Worm (Caenorhabditis elegans) whole organism, L2 larva: ENCODE results near the gene F43C11.12.

ENCODE experiments used
- C34F6.9 ChIP-seq: fragments of 150-350 bp; optimal IDR thresholded peaks from 2 replicates; lab custom pipeline; 2014; ENCODE audit warnings: missing biosample characterization, missing genetic modification characterization
- F13H6.1 ChIP-seq: sonication (generic microtip); optimal IDR thresholded peaks from 2 replicates; lab custom pipeline; 2016; ENCODE audit warnings: missing genetic modification characterization, missing compliant biosample characterization
- R02D3.7 ChIP-seq: fragments of 150-350 bp; optimal IDR thresholded peaks from 2 replicates; lab custom pipeline; 2014; ENCODE audit warnings: missing biosample characterization, missing genetic modification characterization
- Y55F3AM.14 ChIP-seq: fragments of 200-800 bp; sonication (Bioruptor generic); optimal IDR thresholded peaks from 2 replicates; lab custom pipeline; 2018; ENCODE audit warnings: mild to moderate bottlenecking, missing genetic modification characterization, missing compliant biosample characterization
- ZK546.5 ChIP-seq: sonication (generic microtip); optimal IDR thresholded peaks from 2 replicates; lab custom pipeline; 2017; ENCODE audit warnings: missing biosample characterization, missing genetic modification characterization
- alr-1 ChIP-seq: fragments of 150-350 bp; optimal IDR thresholded peaks from 2 replicates; lab custom pipeline; 2014; ENCODE audit warnings: missing biosample characterization, missing genetic modification characterization
- aly-2 ChIP-seq: fragments of 150-350 bp; optimal IDR thresholded peaks from 2 replicates; lab custom pipeline; 2014; ENCODE audit warnings: missing biosample characterization, missing genetic modification characterization
- ama-1 ChIP-seq: fragments of 150-350 bp; optimal IDR thresholded peaks from 2 replicates; lab custom pipeline; 2018; ENCODE audit warnings: inconsistent platforms
- blmp-1 ChIP-seq: sonication (generic microtip); optimal IDR thresholded peaks from 2 replicates; lab custom pipeline; 2017; ENCODE audit warnings: missing genetic modification characterization, mild to moderate bottlenecking, missing compliant biosample characterization, antibody characterized with exemption, moderate library complexity; ENCODE audit not compliant: insufficient read depth
- ceh-16 ChIP-seq: fragments of 150-350 bp; optimal IDR thresholded peaks from 2 replicates; lab custom pipeline; 2014; ENCODE audit warnings: missing biosample characterization, missing genetic modification characterization
- ceh-82 ChIP-seq: fragments of 150-350 bp; optimal IDR thresholded peaks from 2 replicates; lab custom pipeline; 2014; ENCODE audit warnings: missing biosample characterization, missing genetic modification characterization
- crh-2 ChIP-seq: sonication (generic microtip); optimal IDR thresholded peaks from 2 replicates; lab custom pipeline; 2017; ENCODE audit warnings: missing biosample characterization, missing genetic modification characterization
- dmd-4 ChIP-seq: sonication (generic microtip); optimal IDR thresholded peaks from 2 replicates; lab custom pipeline; 2017; ENCODE audit warnings: missing biosample characterization, missing genetic modification characterization
- egl-27 ChIP-seq: sonication (generic microtip); optimal IDR thresholded peaks from 3 replicates; lab custom pipeline; 2017; ENCODE audit warnings: missing biosample characterization, missing genetic modification reagents, missing genetic modification characterization
- elt-1 ChIP-seq: fragments of 150-350 bp; optimal IDR thresholded peaks from 2 replicates; lab custom pipeline; 2014; ENCODE audit warnings: missing biosample characterization, missing genetic modification characterization
- fos-1 ChIP-seq: fragments of 150-350 bp; optimal IDR thresholded peaks from 2 replicates; lab custom pipeline; 2014; ENCODE audit warnings: missing biosample characterization, missing genetic modification characterization
- lin-11 ChIP-seq: fragments of 150-350 bp; sonication (generic microtip); optimal IDR thresholded peaks from 2 replicates; lab custom pipeline; 2014; ENCODE audit warnings: missing biosample characterization, missing genetic modification characterization, inconsistent platforms, mixed read lengths
- lin-13 ChIP-seq: fragments of 150-350 bp; optimal IDR thresholded peaks from 2 replicates; lab custom pipeline; 2014; ENCODE audit warnings: missing biosample characterization, missing genetic modification reagents, missing genetic modification characterization
- lsy-2 ChIP-seq, 2 experiments: fragments of 150-350 bp in 1 of 2; sonication (generic microtip) in 1 of 2; optimal IDR thresholded peaks; 2 replicates each; lab custom pipeline; 2014 to 2017; ENCODE audit warnings: missing biosample characterization in 2 of 2, missing genetic modification characterization in 2 of 2
- mab-5 ChIP-seq: fragments of 150-350 bp; optimal IDR thresholded peaks from 2 replicates; lab custom pipeline; 2014; ENCODE audit warnings: missing biosample characterization, missing genetic modification characterization
- nhr-10 ChIP-seq: sonication (generic microtip); optimal IDR thresholded peaks from 2 replicates; lab custom pipeline; 2017; ENCODE audit warnings: missing biosample characterization, missing genetic modification characterization
- nhr-11 ChIP-seq: fragments of 150-350 bp; optimal IDR thresholded peaks from 2 replicates; lab custom pipeline; 2014; ENCODE audit warnings: missing biosample characterization, missing genetic modification characterization
- nhr-129 ChIP-seq: fragments of 150-350 bp; optimal IDR thresholded peaks from 2 replicates; lab custom pipeline; 2014; ENCODE audit warnings: missing biosample characterization, missing genetic modification characterization
- nhr-21 ChIP-seq: fragments of 150-350 bp; optimal IDR thresholded peaks from 2 replicates; lab custom pipeline; 2014; ENCODE audit warnings: missing biosample characterization, missing genetic modification characterization
- nhr-23 ChIP-seq: fragments of 150-350 bp; optimal IDR thresholded peaks from 2 replicates; lab custom pipeline; 2014; ENCODE audit warnings: missing biosample characterization, missing genetic modification reagents, missing genetic modification characterization
- nhr-237 ChIP-seq: fragments of 150-350 bp; optimal IDR thresholded peaks from 2 replicates; lab custom pipeline; 2014; ENCODE audit warnings: missing biosample characterization, missing genetic modification characterization
- nhr-6 ChIP-seq: fragments of 150-350 bp; optimal IDR thresholded peaks from 2 replicates; lab custom pipeline; 2014; ENCODE audit warnings: missing biosample characterization, missing genetic modification characterization
- nhr-77 ChIP-seq: fragments of 150-350 bp; optimal IDR thresholded peaks from 2 replicates; lab custom pipeline; 2014; ENCODE audit warnings: missing biosample characterization, missing genetic modification characterization
- peb-1 ChIP-seq: fragments of 150-350 bp; optimal IDR thresholded peaks from 2 replicates; lab custom pipeline; 2014; ENCODE audit warnings: missing biosample characterization, missing genetic modification characterization
- sem-4 ChIP-seq: fragments of 150-350 bp; optimal IDR thresholded peaks from 2 replicates; lab custom pipeline; 2014; ENCODE audit warnings: missing biosample characterization, missing genetic modification reagents, missing genetic modification characterization
- skn-1 ChIP-seq: sonication (generic microtip); optimal IDR thresholded peaks from 2 replicates; lab custom pipeline; 2017; ENCODE audit warnings: missing biosample characterization, missing genetic modification characterization
- sma-3 ChIP-seq: sonication (generic microtip); optimal IDR thresholded peaks from 2 replicates; lab custom pipeline; 2016; ENCODE audit warnings: missing genetic modification reagents, missing genetic modification characterization, missing compliant biosample characterization
- sma-9 ChIP-seq, 2 experiments: fragments of 150-350 bp in 1 of 2; sonication (generic microtip) in 1 of 2; optimal IDR thresholded peaks; 2 replicates each; lab custom pipeline; 2014 to 2016; ENCODE audit warnings: missing genetic modification characterization in 2 of 2, mild to moderate bottlenecking in 1 of 2, missing biosample characterization in 1 of 2, missing compliant biosample characterization in 1 of 2, missing genetic modification reagents in 1 of 2, moderate library complexity in 1 of 2
- snpc-4 ChIP-seq: fragments of 150-350 bp; optimal IDR thresholded peaks from 2 replicates; lab custom pipeline; 2014; ENCODE audit warnings: missing biosample characterization, missing genetic modification characterization
- unc-39 ChIP-seq: fragments of 150-350 bp; optimal IDR thresholded peaks from 2 replicates; lab custom pipeline; 2014; ENCODE audit warnings: missing biosample characterization, missing genetic modification characterization
- unc-62 ChIP-seq: fragments of 150-350 bp; optimal IDR thresholded peaks from 2 replicates; lab custom pipeline; 2014; ENCODE audit warnings: missing biosample characterization, missing genetic modification reagents, missing genetic modification characterization
- ztf-1 ChIP-seq: fragments of 200-800 bp; sonication (Bioruptor generic); conservative IDR thresholded peaks from 2 replicates; pipeline ENCODE4 v1.3.6; 2022; ENCODE audit warnings: missing genetic modification characterization, missing compliant biosample characterization
- ztf-4 ChIP-seq: fragments of 150-350 bp; optimal IDR thresholded peaks from 2 replicates; lab custom pipeline; 2014; ENCODE audit warnings: missing biosample characterization, missing genetic modification characterization

The F43C11.12 gene

ce11 chrII:2363673-2364072 lies 2.9 kb downstream of the F43C11.12 start, which contains the start of gene F43C11.11:
Gene F43C11.11 (minus strand): TSS chrII:2363773.
- TF ChIP-seq nhr-6 (tag; lab: Kevin White, UChicago) (no peak), peb-1 (tag; lab: Kevin White, UChicago) (no peak), snpc-4 (tag; lab: Kevin White, UChicago) (no peak), fos-1 (tag; lab: Kevin White, UChicago) (no peak), skn-1 (no peak), C34F6.9 (tag; lab: Kevin White, UChicago) (no peak), egl-27 (no peak), nhr-21 (tag; lab: Kevin White, UChicago) (no peak), nhr-129 (tag; lab: Kevin White, UChicago) (no peak), nhr-10 (no peak), ZK546.5 (tag; lab: Kevin White, UChicago) (no peak), mab-5 (no peak), ama-1 (lab: Kevin White, UChicago) (no peak), blmp-1 (tag; lab: Kevin White, UChicago) (no peak), nhr-77 (tag; lab: Kevin White, UChicago) (no peak), nhr-23 (no peak), sem-4 (tag; lab: Kevin White, UChicago) (no peak), Y55F3AM.14 (GFP tag; lab: Kevin White, UChicago) (no peak), sma-3 (GFP tag; lab: Kevin White, UChicago) (no peak), lin-11 (tag; lab: Kevin White, UChicago) (no peak)

DNA sequence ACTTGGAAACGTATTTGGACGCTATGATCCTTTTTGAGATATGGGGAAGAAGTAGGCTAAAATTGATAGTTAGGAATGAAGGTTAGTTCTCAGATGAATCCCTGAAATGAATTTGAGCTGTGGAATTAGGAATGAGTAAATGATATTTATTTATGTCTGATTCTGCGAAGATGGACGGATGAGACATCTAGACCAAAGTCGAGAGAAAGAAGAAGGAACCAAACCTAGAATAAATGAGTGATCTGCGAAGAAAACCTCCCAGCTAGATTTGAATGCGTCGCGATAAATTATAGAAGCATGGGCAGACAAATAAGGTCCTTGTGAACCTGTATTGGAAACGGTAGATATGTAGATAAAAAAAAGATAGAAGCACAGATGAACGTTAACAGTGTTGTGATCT lies 6.6 kb downstream of the F43C11.12 start, which contains the start of gene F43C11.16:
Gene F43C11.16, minus strand, starts transcription at position 101 of the 400 bp plus-strand sequence.
- no peak for TF ChIP-seq ceh-16 (tag; lab: Kevin White, UChicago)
- TF ChIP-seq ZK546.5 (tag; lab: Kevin White, UChicago), result no peak
- TF ChIP-seq nhr-11 (tag; lab: Kevin White, UChicago), result no peak
- no peak for TF ChIP-seq F13H6.1 (tag; lab: Kevin White, UChicago)
- no peak for TF ChIP-seq R02D3.7 (tag; lab: Kevin White, UChicago)
- no peak for TF ChIP-seq unc-62 (GFP tag; lab: Kevin White, UChicago)
- no peak for TF ChIP-seq aly-2 (tag; lab: Kevin White, UChicago)
- no peak for TF ChIP-seq unc-39 (tag; lab: Kevin White, UChicago)
- TF ChIP-seq nhr-237 (tag; lab: Kevin White, UChicago), result no peak
- TF ChIP-seq lin-11 (tag; lab: Kevin White, UChicago), result no peak
- no peak for TF ChIP-seq dmd-4 (tag; lab: Kevin White, UChicago)
- TF ChIP-seq egl-27, result no peak
- TF ChIP-seq nhr-10, result no peak
- TF ChIP-seq elt-1, result no peak
- no peak for TF ChIP-seq alr-1 (tag; lab: Kevin White, UChicago)
- TF ChIP-seq lin-13 (GFP tag; lab: Kevin White, UChicago), result no peak

- TF ChIP-seq crh-2 (tag; lab: Kevin White, UChicago), result no peak
- TF ChIP-seq Y55F3AM.14 (GFP tag; lab: Kevin White, UChicago), result no peak
- TF ChIP-seq C34F6.9 (tag; lab: Kevin White, UChicago), result no peak
- TF ChIP-seq egl-27, result no peak
- TF ChIP-seq ztf-1, result no peak
- no peak for TF ChIP-seq dmd-4 (tag; lab: Kevin White, UChicago)
- TF ChIP-seq sma-3 (GFP tag; lab: Kevin White, UChicago), result no peak
- TF ChIP-seq F13H6.1 (tag; lab: Kevin White, UChicago), result no peak
- no peak for TF ChIP-seq aly-2 (tag; lab: Kevin White, UChicago)
- no peak for TF ChIP-seq sma-9 (GFP tag; optimal IDR thresholded peaks at IDR 0.05; lab: Kevin White, UChicago)
- no peak for TF ChIP-seq sma-9 (tag; optimal IDR thresholded peaks at IDR 0.05; lab: Kevin White, UChicago)
- TF ChIP-seq ceh-82, result no peak
- no peak for TF ChIP-seq mab-5
- TF ChIP-seq lsy-2 (tag; optimal IDR thresholded peaks at IDR 0.05; lab: Kevin White, UChicago), result no peak
Measured at ce11 chrII:2356795-2357194, 9.7 kb downstream of the F43C11.12 start, which contains the start of gene F43C11.1. Gene F43C11.1 (plus strand): TSS chrII:2357095.

DNA sequence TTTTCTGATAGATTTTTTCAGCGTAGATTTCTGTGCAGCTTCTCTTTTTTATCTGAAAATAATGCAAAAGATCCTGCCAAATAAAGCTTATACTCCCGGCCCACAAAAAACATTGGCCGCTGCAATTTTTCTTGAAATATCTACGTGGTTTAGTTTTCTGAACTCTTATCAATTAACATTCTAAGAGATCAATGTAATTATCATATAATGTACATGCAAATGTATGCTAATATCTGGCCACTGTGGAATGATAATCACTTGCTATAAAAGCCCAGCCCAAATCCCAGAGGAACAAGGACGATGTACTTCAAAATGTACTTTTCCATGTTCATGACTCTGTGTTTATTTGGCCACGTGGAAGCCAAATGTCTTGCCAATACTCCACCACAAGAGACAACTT lies 12.0 kb downstream of the F43C11.12 start, which contains the start of gene F43C11.2:
Gene F43C11.2, plus strand, starts transcription at position 301 of the 400 bp plus-strand sequence.
- TF ChIP-seq ztf-4 (no peak), sma-9 (GFP tag; optimal IDR thresholded peaks at IDR 0.05; lab: Kevin White, UChicago) (no peak), sma-9 (tag; optimal IDR thresholded peaks at IDR 0.05; lab: Kevin White, UChicago) (no peak), C34F6.9 (tag; lab: Kevin White, UChicago) (no peak), nhr-77 (tag; lab: Kevin White, UChicago) (no peak), nhr-11 (tag; lab: Kevin White, UChicago) (no peak)
